Worm (Caenorhabditis elegans) whole organism, young adult: ENCODE measurements around the gene W03F9.2.

ENCODE experiments used
- D2030.7 ChIP-seq: fragments of 200-800 bp; sonication (Bioruptor generic); IDR thresholded peaks from 2 replicates; pipeline ENCODE4 v1.3.6; 2022; ENCODE audit warnings: missing genetic modification reagents, missing genetic modification characterization, missing compliant biosample characterization
- F10E7.11 ChIP-seq: sonication (generic microtip); optimal IDR thresholded peaks from 2 replicates; lab custom pipeline; 2017; ENCODE audit warnings: mild to moderate bottlenecking, missing genetic modification characterization, moderate library complexity, missing compliant biosample characterization
- F23B12.7 ChIP-seq: sonication (generic microtip); optimal IDR thresholded peaks from 2 replicates; lab custom pipeline; 2017; ENCODE audit warnings: missing genetic modification characterization, mild to moderate bottlenecking, missing compliant biosample characterization, antibody characterized with exemption, moderate library complexity; ENCODE audit not compliant: insufficient read depth
- F33H1.4 ChIP-seq: fragments of 200-800 bp; sonication (Bioruptor generic); IDR thresholded peaks from 2 replicates; pipeline ENCODE4 v1.3.6; 2022; ENCODE audit warnings: missing genetic modification reagents, missing genetic modification characterization, missing compliant biosample characterization
- F39B2.1 ChIP-seq: fragments of 200-800 bp; sonication (Bioruptor generic); IDR thresholded peaks from 2 replicates; pipeline ENCODE4 v1.3.6; 2022; ENCODE audit warnings: missing genetic modification reagents, missing genetic modification characterization, missing compliant biosample characterization
- F49E8.2 ChIP-seq: sonication (generic microtip); optimal IDR thresholded peaks from 3 replicates; lab custom pipeline; 2017; ENCODE audit warnings: missing genetic modification characterization, mild to moderate bottlenecking, missing compliant biosample characterization, antibody characterized with exemption, moderate library complexity; ENCODE audit not compliant: insufficient read depth
- K11D2.4 ChIP-seq: fragments of 200-800 bp; sonication (Bioruptor generic); IDR thresholded peaks from 2 replicates; pipeline ENCODE4 v1.3.6; 2022; ENCODE audit warnings: missing genetic modification reagents, missing genetic modification characterization, missing compliant biosample characterization
- K12H6.12 ChIP-seq: fragments of 200-800 bp; sonication (Bioruptor generic); optimal IDR thresholded peaks from 2 replicates; lab custom pipeline; 2018; ENCODE audit warnings: mild to moderate bottlenecking, missing genetic modification characterization, missing compliant biosample characterization
- Y56A3A.18 ChIP-seq: fragments of 200-800 bp; sonication (Bioruptor generic); IDR thresholded peaks from 2 replicates; pipeline ENCODE4 v1.3.6; 2022; ENCODE audit warnings: missing genetic modification reagents, missing genetic modification characterization, missing compliant biosample characterization
- Y67H2A.10 ChIP-seq: fragments of 200-800 bp; sonication (Bioruptor generic); conservative IDR thresholded peaks from 2 replicates; pipeline ENCODE4 v1.3.6; 2022; ENCODE audit warnings: missing genetic modification reagents, missing genetic modification characterization, missing compliant biosample characterization
- athp-1 ChIP-seq: sonication (generic microtip); optimal IDR thresholded peaks from 2 replicates; lab custom pipeline; 2017; ENCODE audit warnings: mild to moderate bottlenecking, missing genetic modification characterization, missing compliant biosample characterization
- attf-3 ChIP-seq: fragments of 200-800 bp; sonication (Bioruptor generic); conservative IDR thresholded peaks from 2 replicates; pipeline ENCODE4 v1.3.6; 2022; ENCODE audit warnings: missing genetic modification reagents, missing genetic modification characterization, missing compliant biosample characterization
- attf-5 ChIP-seq: fragments of 200-800 bp; sonication (Bioruptor generic); optimal IDR thresholded peaks from 2 replicates; lab custom pipeline; 2018; ENCODE audit warnings: mild to moderate bottlenecking, missing genetic modification characterization, missing compliant biosample characterization
- cebp-2 ChIP-seq: fragments of 200-800 bp; sonication (Bioruptor generic); IDR thresholded peaks from 2 replicates; pipeline ENCODE4 v1.3.6; 2022; ENCODE audit warnings: missing genetic modification characterization, missing compliant biosample characterization
- ceh-27 ChIP-seq: fragments of 200-800 bp; sonication (Bioruptor generic); optimal IDR thresholded peaks from 2 replicates; lab custom pipeline; 2018; ENCODE audit warnings: mild to moderate bottlenecking, missing genetic modification characterization, moderate library complexity, missing compliant biosample characterization
- ceh-58 ChIP-seq: fragments of 200-800 bp; sonication (Bioruptor generic); IDR thresholded peaks from 2 replicates; pipeline ENCODE4 v1.3.6; 2022; ENCODE audit warnings: missing genetic modification characterization, missing compliant biosample characterization
- ceh-79 ChIP-seq: sonication (generic microtip); optimal IDR thresholded peaks from 2 replicates; lab custom pipeline; 2017; ENCODE audit warnings: mild to moderate bottlenecking, missing genetic modification characterization, missing compliant biosample characterization
- dox-1 ChIP-seq: fragments of 200-800 bp; sonication (Bioruptor generic); IDR thresholded peaks from 2 replicates; pipeline ENCODE4 v1.3.6; 2022; ENCODE audit warnings: missing genetic modification reagents, missing genetic modification characterization, missing compliant biosample characterization
- dpl-1 ChIP-seq: fragments of 150-350 bp; optimal IDR thresholded peaks from 2 replicates; lab custom pipeline; 2014; ENCODE audit warnings: missing biosample characterization, missing genetic modification reagents, missing genetic modification characterization
- efl-1 ChIP-seq: fragments of 150-350 bp; optimal IDR thresholded peaks from 2 replicates; lab custom pipeline; 2014; ENCODE audit warnings: missing biosample characterization, missing genetic modification reagents, missing genetic modification characterization
- gei-17 ChIP-seq: fragments of 200-800 bp; sonication (Bioruptor generic); optimal IDR thresholded peaks from 2 replicates; lab custom pipeline; 2018; ENCODE audit warnings: mild to moderate bottlenecking, missing genetic modification characterization, missing compliant biosample characterization
- hmg-1.2 ChIP-seq: fragments of 200-800 bp; sonication (Bioruptor generic); IDR thresholded peaks from 2 replicates; pipeline ENCODE4 v1.3.6; 2022; ENCODE audit warnings: missing genetic modification reagents, missing genetic modification characterization, missing compliant biosample characterization
- let-607 ChIP-seq, 2 experiments: fragments of 200-800 bp in 1 of 2; sonication (Bioruptor generic) in 1 of 2; sonication (generic microtip) in 1 of 2; optimal IDR thresholded peaks; 2 replicates each; lab custom pipeline; 2016 to 2018; ENCODE audit warnings: mild to moderate bottlenecking in 2 of 2, missing compliant biosample characterization in 2 of 2, missing genetic modification characterization in 2 of 2, moderate library complexity in 2 of 2, missing genotype in 1 of 2
- lin-35 ChIP-seq, 3 experiments: fragments of 150-350 bp in 2 of 3; sonication (generic microtip) in 1 of 3; optimal IDR thresholded peaks; 2 replicates each; lab custom pipeline; 2014 to 2018; ENCODE audit warnings: missing biosample characterization in 3 of 3, missing genetic modification characterization in 3 of 3, missing genetic modification reagents in 3 of 3
- lin-40 ChIP-seq: sonication (generic microtip); optimal IDR thresholded peaks from 2 replicates; lab custom pipeline; 2016; ENCODE audit warnings: missing genetic modification characterization, mild to moderate bottlenecking, missing compliant biosample characterization, missing genotype, missing genetic modification reagents
- lin-54 ChIP-seq: fragments of 200-800 bp; sonication (Bioruptor generic); optimal IDR thresholded peaks from 2 replicates; lab custom pipeline; 2018; ENCODE audit warnings: mild to moderate bottlenecking, missing genetic modification characterization, missing compliant biosample characterization
- lir-1 ChIP-seq: fragments of 200-800 bp; sonication (Bioruptor generic); conservative IDR thresholded peaks from 2 replicates; pipeline ENCODE4 v1.3.6; 2022; ENCODE audit warnings: missing genetic modification reagents, missing genetic modification characterization, missing compliant biosample characterization
- lsl-1 ChIP-seq: fragments of 200-800 bp; sonication (Bioruptor generic); optimal IDR thresholded peaks from 2 replicates; lab custom pipeline; 2018; ENCODE audit warnings: mild to moderate bottlenecking, missing genetic modification characterization, moderate library complexity, missing compliant biosample characterization
- lsy-27 ChIP-seq: sonication (generic microtip); optimal IDR thresholded peaks from 2 replicates; lab custom pipeline; 2017; ENCODE audit warnings: missing genetic modification characterization, mild to moderate bottlenecking, missing compliant biosample characterization, antibody characterized with exemption, missing genotype, borderline replicate concordance; ENCODE audit not compliant: insufficient read depth
- madf-3 ChIP-seq: fragments of 200-800 bp; sonication (Bioruptor generic); IDR thresholded peaks from 2 replicates; pipeline ENCODE4 v1.3.6; 2022; ENCODE audit warnings: missing genetic modification reagents, missing genetic modification characterization, missing compliant biosample characterization
- madf-6 ChIP-seq: fragments of 200-800 bp; sonication (Bioruptor generic); IDR thresholded peaks from 2 replicates; pipeline ENCODE4 v1.3.6; 2022; ENCODE audit warnings: missing genetic modification reagents, missing genetic modification characterization, missing compliant biosample characterization
- madf-8 ChIP-seq: fragments of 200-800 bp; sonication (Bioruptor generic); conservative IDR thresholded peaks from 2 replicates; pipeline ENCODE4 v1.3.6; 2022; ENCODE audit warnings: missing genetic modification reagents, missing genetic modification characterization, missing compliant biosample characterization
- mcd-1 ChIP-seq: fragments of 200-800 bp; sonication (Bioruptor generic); IDR thresholded peaks from 2 replicates; pipeline ENCODE4 v1.3.6; 2022; ENCODE audit warnings: missing genetic modification reagents, missing genetic modification characterization, missing compliant biosample characterization
- mes-4 ChIP-seq: sonication (generic microtip); optimal IDR thresholded peaks from 2 replicates; lab custom pipeline; 2016; ENCODE audit warnings: missing genotype, missing genetic modification characterization, missing compliant biosample characterization
- nfyb-1 ChIP-seq: fragments of 200-800 bp; sonication (Bioruptor generic); IDR thresholded peaks from 2 replicates; pipeline ENCODE4 v1.3.6; 2022; ENCODE audit warnings: missing genetic modification reagents, missing genetic modification characterization, missing compliant biosample characterization
- rcor-1 ChIP-seq: fragments of 200-800 bp; sonication (Bioruptor generic); IDR thresholded peaks from 2 replicates; pipeline ENCODE4 v1.3.6; 2022; ENCODE audit warnings: missing genetic modification reagents, missing genetic modification characterization, missing compliant biosample characterization
- snpc-1.3 ChIP-seq: sonication (generic microtip); optimal IDR thresholded peaks from 2 replicates; lab custom pipeline; 2017; ENCODE audit warnings: missing genetic modification characterization, mild to moderate bottlenecking, missing compliant biosample characterization, antibody characterized with exemption, moderate library complexity, missing genotype, missing genetic modification reagents; ENCODE audit not compliant: insufficient read depth
- snpc-3.4 ChIP-seq: sonication (generic microtip); optimal IDR thresholded peaks from 2 replicates; lab custom pipeline; 2017; ENCODE audit warnings: missing genetic modification characterization, mild to moderate bottlenecking, missing compliant biosample characterization, antibody characterized with exemption, moderate library complexity, missing genotype, missing genetic modification reagents
- snpc-4 ChIP-seq, 5 experiments: fragments of 150-350 bp in 1 of 5; sonication (generic microtip) in 4 of 5; optimal IDR thresholded peaks; 2 replicates each; lab custom pipeline; 2014 to 2018; ENCODE audit warnings: missing genetic modification characterization in 5 of 5, missing biosample characterization in 3 of 5, antibody characterized with exemption in 2 of 5, mild to moderate bottlenecking in 2 of 5, missing compliant biosample characterization in 2 of 5, missing genotype in 2 of 5, moderate library complexity in 2 of 5, missing genetic modification reagents in 1 of 5
- tbp1 ChIP-seq: fragments of 200-800 bp; sonication (Bioruptor generic); optimal IDR thresholded peaks from 2 replicates; lab custom pipeline; 2018; ENCODE audit warnings: mild to moderate bottlenecking, missing genetic modification characterization, missing compliant biosample characterization
- tbx-9 ChIP-seq: sonication (generic microtip); optimal IDR thresholded peaks from 2 replicates; lab custom pipeline; 2016; ENCODE audit warnings: borderline replicate concordance, missing genetic modification characterization, inconsistent platforms, missing compliant biosample characterization
- ztf-22 ChIP-seq: fragments of 200-800 bp; sonication (Bioruptor generic); optimal IDR thresholded peaks from 2 replicates; lab custom pipeline; 2018; ENCODE audit warnings: mild to moderate bottlenecking, missing genetic modification characterization, moderate library complexity, missing compliant biosample characterization

W03F9.2 gene

ce11 chrV:104474-104873 is 23.4 kb downstream of the W03F9.2 start, which contains the start of gene picd-1:
TSS of gene picd-1 (plus strand) at chrV:104825.
- no peak for TF ChIP-seq lsy-27 (tag; lab: Kevin White, UChicago)
- peak; percentile 65 for TF ChIP-seq mcd-1 (GFP tag; lab: Robert Waterston, UW)
- TF ChIP-seq attf-3 (GFP tag; lab: Robert Waterston, UW): peak; percentile 99
- TF ChIP-seq dpl-1: peak; percentile 45
- TF ChIP-seq rcor-1 (GFP tag; lab: Robert Waterston, UW): peak; percentile 28; the same call in 1 of the 2 replicates
- TF ChIP-seq hmg-1.2 (GFP tag; lab: Robert Waterston, UW): peak; percentile 21; the same call in 1 of the 2 replicates
- TF ChIP-seq K11D2.4 (GFP tag; lab: Robert Waterston, UW): no peak
- peak; percentile 3 for TF ChIP-seq lsl-1 (GFP tag; lab: Kevin White, UChicago)
- TF ChIP-seq F39B2.1 (GFP tag; lab: Robert Waterston, UW): no peak
- peak in 1 of 3 experiments; percentile 36 for TF ChIP-seq lin-35 (GFP tag; optimal IDR thresholded peaks at IDR 0.05; lab: Kevin White, UChicago)
- TF ChIP-seq snpc-4 (GFP tag; optimal IDR thresholded peaks at IDR 0.05; lab: Kevin White, UChicago): no peak
- peak in 2 of 4 experiments; percentile 54 to 71 for TF ChIP-seq snpc-4 (tag; optimal IDR thresholded peaks at IDR 0.05; lab: Kevin White, UChicago)
- no peak for TF ChIP-seq ceh-79 (tag; lab: Kevin White, UChicago)
- TF ChIP-seq attf-5 (GFP tag; lab: Kevin White, UChicago): peak; percentile 65
- no peak; the same call in 1 of the 2 replicates for TF ChIP-seq dox-1
- peak; percentile 59 for TF ChIP-seq F23B12.7
- peak; percentile 51 for TF ChIP-seq lin-54 (GFP tag; lab: Kevin White, UChicago)
- TF ChIP-seq K12H6.12 (tag; lab: Kevin White, UChicago): peak; percentile 29
- peak; percentile 69 for TF ChIP-seq D2030.7 (GFP tag; lab: Robert Waterston, UW)
- TF ChIP-seq snpc-1.3 (tag; lab: Kevin White, UChicago): peak; percentile 63
- TF ChIP-seq F49E8.2 (tag; lab: Kevin White, UChicago): peak; percentile 9
- peak; percentile 24; the same call in 1 of the 2 replicates for TF ChIP-seq F33H1.4 (GFP tag; lab: Robert Waterston, UW)
- peak; percentile 40 for TF ChIP-seq snpc-3.4
- peak; percentile 24 for TF ChIP-seq tbp1
- no peak for TF ChIP-seq F10E7.11 (tag; lab: Kevin White, UChicago)
- no peak for TF ChIP-seq mes-4 (tag; lab: Kevin White, UChicago)
- TF ChIP-seq efl-1 (GFP tag; lab: Kevin White, UChicago): peak; percentile 68
- TF ChIP-seq ceh-27: peak; percentile 24
- 0 out of 2 replicates have a peak, but pooled peaks have one; percentile 46 for TF ChIP-seq nfyb-1
- TF ChIP-seq madf-6 (GFP tag; lab: Robert Waterston, UW): peak; percentile 22; the same call in 1 of the 2 replicates

- no peak for TF ChIP-seq madf-8
- no peak for TF ChIP-seq Y56A3A.18 (GFP tag; lab: Robert Waterston, UW)
- TF ChIP-seq athp-1: no peak
- TF ChIP-seq ceh-58 (GFP tag; lab: Robert Waterston, UW): no peak
- TF ChIP-seq Y67H2A.10 (GFP tag; lab: Robert Waterston, UW): no peak
- no peak for TF ChIP-seq tbx-9
- TF ChIP-seq gei-17 (GFP tag; lab: Kevin White, UChicago): no peak
- TF ChIP-seq lin-40 (tag; lab: Kevin White, UChicago): no peak
- TF ChIP-seq ztf-22 (GFP tag; lab: Kevin White, UChicago): no peak
- TF ChIP-seq let-607 (tag; optimal IDR thresholded peaks at IDR 0.05; lab: Kevin White, UChicago): no peak
- no peak for TF ChIP-seq cebp-2 (GFP tag; lab: Robert Waterston, UW)
- TF ChIP-seq mes-4 (tag; lab: Kevin White, UChicago): no peak
- TF ChIP-seq madf-3 (GFP tag; lab: Robert Waterston, UW): no peak
- TF ChIP-seq lir-1 (GFP tag; lab: Robert Waterston, UW): no peak
Observed at ce11 chrV:103977-104376, 23.9 kb downstream of the W03F9.2 start, which contains the start of gene rps-27. TSS of gene rps-27 (minus strand) at chrV:104077.
